Worm (Caenorhabditis elegans): Measurements from ENCODE around the gene C37C3.11.

- TF ChIP-seq tbx-11 (GFP tag; IDR thresholded peaks at IDR 0.05) (no peak), hmbx-1 (tag; optimal IDR thresholded peaks at IDR 0.05) (no peak), ama-1 (optimal IDR thresholded peaks at IDR 0.05) (no peak), scrt-1 (GFP tag; IDR thresholded peaks at IDR 0.05) (no peak), sea-1 (GFP tag; conservative IDR thresholded peaks at IDR 0.05) (no peak), aly-1 (tag; optimal IDR thresholded peaks at IDR 0.05) (no peak), hmg-4 (GFP tag; optimal IDR thresholded peaks at IDR 0.05) (no peak), hnd-1 (tag; optimal IDR thresholded peaks at IDR 0.05) (no peak), ets-7 (tag; optimal IDR thresholded peaks at IDR 0.05) (no peak), tbx-37 (GFP tag; conservative IDR thresholded peaks at IDR 0.05) (no peak), tra-4 (tag; optimal IDR thresholded peaks at IDR 0.05) (no peak)
Observed at ce11 chrV:7852078-7852477, 12.5 kb downstream of the C37C3.11 start.
